Worm (Caenorhabditis elegans) whole organism, midembryonic: ENCODE results near the gene F35D11.4.

Experiments used
- T22C8.4 ChIP-seq: fragments of 200-800 bp; sonication (Bioruptor generic); IDR thresholded peaks from 2 replicates; pipeline ENCODE4 v1.3.6; 2022; ENCODE audit warnings: missing genetic modification characterization, missing compliant biosample characterization
- flt-1 ChIP-seq: fragments of 200-800 bp; sonication (Bioruptor generic); IDR thresholded peaks from 2 replicates; pipeline ENCODE4 v1.3.6; 2022; ENCODE audit warnings: missing genetic modification characterization, missing compliant biosample characterization
- klf-2 ChIP-seq: fragments of 200-800 bp; sonication (Bioruptor generic); conservative IDR thresholded peaks from 2 replicates; pipeline ENCODE4 v1.3.6; 2022; ENCODE audit warnings: missing genetic modification reagents, missing genetic modification characterization, missing compliant biosample characterization
- med-1 ChIP-seq: sonication (generic microtip); optimal IDR thresholded peaks from 2 replicates; lab custom pipeline; 2017; ENCODE audit warnings: missing genetic modification characterization, mild to moderate bottlenecking, missing compliant biosample characterization, antibody characterized with exemption, missing genetic modification reagents; ENCODE audit not compliant: insufficient read depth
- ref-1 ChIP-seq: fragments of 200-800 bp; sonication (Bioruptor generic); conservative IDR thresholded peaks from 2 replicates; pipeline ENCODE4 v1.3.6; 2022; ENCODE audit warnings: missing genetic modification reagents, missing genetic modification characterization, missing compliant biosample characterization
- tab-1 ChIP-seq: fragments of 200-800 bp; sonication (Bioruptor generic); IDR thresholded peaks from 2 replicates; pipeline ENCODE4 v1.3.6; 2022; ENCODE audit warnings: missing genetic modification characterization, missing compliant biosample characterization
- ztf-23 ChIP-seq: fragments of 200-800 bp; sonication (Bioruptor generic); IDR thresholded peaks from 2 replicates; pipeline ENCODE4 v1.3.6; 2022; ENCODE audit warnings: missing genetic modification reagents, missing genetic modification characterization, missing compliant biosample characterization

DNA sequence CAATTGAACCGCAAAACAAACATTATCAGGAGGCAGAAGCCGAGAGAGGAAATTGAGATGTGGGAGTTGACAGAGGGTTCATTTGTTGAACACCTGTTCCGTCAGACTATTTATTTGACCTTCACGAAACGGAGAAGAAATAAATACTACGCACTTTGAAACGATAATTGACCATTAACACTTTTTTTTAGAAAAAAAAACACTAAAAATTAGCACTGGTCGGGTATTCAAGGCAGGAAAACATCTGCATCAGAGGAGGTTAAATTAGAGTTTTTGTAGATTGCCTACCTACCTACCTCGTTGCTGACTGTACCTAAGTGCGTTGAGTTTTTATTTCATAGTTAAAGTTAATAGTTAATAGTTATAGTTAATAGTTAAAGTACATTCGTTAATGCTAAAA is 46.8 kb downstream of the F35D11.4 start:
- TF ChIP-seq ztf-23 (GFP tag; lab: Robert Waterston, UW), result no peak
- no peak for TF ChIP-seq flt-1 (GFP tag; lab: Robert Waterston, UW)
- TF ChIP-seq klf-2, result no peak
- TF ChIP-seq ref-1, result no peak
- TF ChIP-seq med-1 (GFP tag; lab: Kevin White, UChicago), result no peak
- no peak for TF ChIP-seq T22C8.4 (GFP tag; lab: Robert Waterston, UW)
- no peak for TF ChIP-seq tab-1 (GFP tag; lab: Robert Waterston, UW)
